Worm (Caenorhabditis elegans): ENCODE results near the gene K09E2.1.

K09E2.1 gene

ce11 chrX:8697517-8697916, 15.8 kb downstream of the K09E2.1 start, which contains the start of gene frpr-8:
frpr-8 (plus strand) TSS chrX:8697817.
- no peak for TF ChIP-seq ztf-23 (GFP tag; IDR thresholded peaks at IDR 0.05)
- TF ChIP-seq T22C8.4 (GFP tag; IDR thresholded peaks at IDR 0.05): no peak
- no peak for TF ChIP-seq tab-1 (GFP tag; IDR thresholded peaks at IDR 0.05)
- no peak for TF ChIP-seq klf-2 (GFP tag; conservative IDR thresholded peaks at IDR 0.05)
- TF ChIP-seq ref-1 (GFP tag; conservative IDR thresholded peaks at IDR 0.05): no peak
- no peak for TF ChIP-seq ztf-29 (GFP tag; IDR thresholded peaks at IDR 0.05)

- TF ChIP-seq ref-1 (GFP tag; conservative IDR thresholded peaks at IDR 0.05) (no peak), med-1 (GFP tag; optimal IDR thresholded peaks at IDR 0.05; ENCODE audit: insufficient read depth) (no peak), tab-1 (GFP tag; IDR thresholded peaks at IDR 0.05) (no peak), klf-2 (GFP tag; conservative IDR thresholded peaks at IDR 0.05) (no peak), ztf-29 (GFP tag; IDR thresholded peaks at IDR 0.05) (no peak), flt-1 (GFP tag; IDR thresholded peaks at IDR 0.05) (no peak), T22C8.4 (GFP tag; IDR thresholded peaks at IDR 0.05) (no peak), cog-1 (tag; optimal IDR thresholded peaks at IDR 0.05) (no peak), ztf-23 (GFP tag; IDR thresholded peaks at IDR 0.05) (no peak)
Measured at ce11 chrX:8703664-8704356, 22.1 kb downstream of the K09E2.1 start, which contains the start of gene jbts-14. jbts-14 (plus strand) TSS chrX:8704306.

ce11 chrX:8704830-8705229, 23.1 kb downstream of the K09E2.1 start:
- TF ChIP-seq ztf-29 (GFP tag; IDR thresholded peaks at IDR 0.05) (no peak), klf-2 (GFP tag; conservative IDR thresholded peaks at IDR 0.05) (no peak), T22C8.4 (GFP tag; IDR thresholded peaks at IDR 0.05) (no peak), tab-1 (GFP tag; IDR thresholded peaks at IDR 0.05) (no peak), ref-1 (GFP tag; conservative IDR thresholded peaks at IDR 0.05) (no peak), ztf-23 (GFP tag; IDR thresholded peaks at IDR 0.05) (no peak), flt-1 (GFP tag; IDR thresholded peaks at IDR 0.05) (no peak), cog-1 (tag; optimal IDR thresholded peaks at IDR 0.05) (no peak), med-1 (GFP tag; optimal IDR thresholded peaks at IDR 0.05; ENCODE audit: insufficient read depth) (no peak)

ce11 chrX:8708053-8708452, 26.4 kb downstream of the K09E2.1 start, which contains the start of gene F53A9.3:
F53A9.3 (plus strand) TSS chrX:8708353.
- no peak for TF ChIP-seq cog-1 (tag; optimal IDR thresholded peaks at IDR 0.05)
- TF ChIP-seq T22C8.4 (GFP tag; IDR thresholded peaks at IDR 0.05): no peak
- no peak for TF ChIP-seq ztf-23 (GFP tag; IDR thresholded peaks at IDR 0.05)
- no peak for TF ChIP-seq flt-1 (GFP tag; IDR thresholded peaks at IDR 0.05)
- no peak for TF ChIP-seq klf-2 (GFP tag; conservative IDR thresholded peaks at IDR 0.05)
- TF ChIP-seq tab-1 (GFP tag; IDR thresholded peaks at IDR 0.05): no peak
- no peak for TF ChIP-seq ref-1 (GFP tag; conservative IDR thresholded peaks at IDR 0.05)
- TF ChIP-seq med-1 (GFP tag; optimal IDR thresholded peaks at IDR 0.05; ENCODE audit: insufficient read depth): no peak
- no peak for TF ChIP-seq ztf-29 (GFP tag; IDR thresholded peaks at IDR 0.05)

ce11 chrX:8709424-8709823, 27.7 kb downstream of the K09E2.1 start, which contains the start of gene kreg-1:
kreg-1 (plus strand) TSS chrX:8709764.
- no peak for TF ChIP-seq T22C8.4 (GFP tag; IDR thresholded peaks at IDR 0.05)
- no peak for TF ChIP-seq tab-1 (GFP tag; IDR thresholded peaks at IDR 0.05)
- TF ChIP-seq cog-1 (tag; optimal IDR thresholded peaks at IDR 0.05): no peak
- TF ChIP-seq ztf-23 (GFP tag; IDR thresholded peaks at IDR 0.05): no peak
- TF ChIP-seq ref-1 (GFP tag; conservative IDR thresholded peaks at IDR 0.05): no peak

- TF ChIP-seq ztf-29 (GFP tag; IDR thresholded peaks at IDR 0.05) (no peak), ztf-23 (GFP tag; IDR thresholded peaks at IDR 0.05) (no peak), flt-1 (GFP tag; IDR thresholded peaks at IDR 0.05) (no peak), ref-1 (GFP tag; conservative IDR thresholded peaks at IDR 0.05) (no peak), klf-2 (GFP tag; conservative IDR thresholded peaks at IDR 0.05) (no peak), T22C8.4 (GFP tag; IDR thresholded peaks at IDR 0.05) (no peak), tab-1 (GFP tag; IDR thresholded peaks at IDR 0.05) (no peak), med-1 (GFP tag; optimal IDR thresholded peaks at IDR 0.05; ENCODE audit: insufficient read depth) (no peak), cog-1 (tag; optimal IDR thresholded peaks at IDR 0.05) (no peak)
Measured at ce11 chrX:8711141-8711645, 29.5 kb downstream of the K09E2.1 start, which contains the start of gene F53A9.1. F53A9.1 (plus strand) TSS chrX:8711595.

- no peak for TF ChIP-seq ztf-29 (GFP tag; IDR thresholded peaks at IDR 0.05)
- TF ChIP-seq T22C8.4 (GFP tag; IDR thresholded peaks at IDR 0.05): no peak
- TF ChIP-seq cog-1 (tag; optimal IDR thresholded peaks at IDR 0.05): no peak
- TF ChIP-seq med-1 (GFP tag; optimal IDR thresholded peaks at IDR 0.05; ENCODE audit: insufficient read depth): no peak
- no peak for TF ChIP-seq klf-2 (GFP tag; conservative IDR thresholded peaks at IDR 0.05)
- TF ChIP-seq flt-1 (GFP tag; IDR thresholded peaks at IDR 0.05): no peak
- TF ChIP-seq ztf-23 (GFP tag; IDR thresholded peaks at IDR 0.05): no peak
- no peak for TF ChIP-seq tab-1 (GFP tag; IDR thresholded peaks at IDR 0.05)
- TF ChIP-seq ref-1 (GFP tag; conservative IDR thresholded peaks at IDR 0.05): no peak
Measured at ce11 chrX:8712662-8713061, 31.0 kb downstream of the K09E2.1 start.

DNA sequence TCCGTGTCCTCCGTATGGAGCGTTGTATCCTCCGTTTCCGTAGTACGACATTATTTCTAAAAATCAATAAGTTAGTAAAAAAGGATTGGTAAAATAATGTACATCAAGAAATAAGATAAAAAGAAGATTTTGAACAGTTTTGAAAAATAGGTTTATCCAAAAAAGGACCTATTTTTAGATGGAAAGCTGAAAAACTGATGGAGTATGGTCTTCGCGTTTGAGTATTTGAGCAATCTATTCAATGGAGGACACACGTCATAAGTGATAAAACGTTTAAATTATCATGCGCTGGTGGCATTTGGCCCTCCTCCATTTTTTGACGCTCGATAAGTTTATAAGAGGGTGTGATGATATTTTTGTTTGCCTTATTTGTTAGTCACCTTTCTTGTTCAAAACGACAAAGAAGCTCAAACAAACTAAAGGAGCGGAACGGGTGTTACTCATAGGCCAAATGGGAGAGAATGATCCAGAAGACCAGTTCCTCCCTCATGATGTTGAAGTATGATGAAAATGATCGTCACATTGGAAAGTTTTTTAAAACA, 32.1 kb downstream of the K09E2.1 start, which contains the start of gene F53A9.6:
Gene F53A9.6, minus strand, starts transcription at position 51 of the 542 bp plus-strand sequence.
- TF ChIP-seq ztf-29 (GFP tag; IDR thresholded peaks at IDR 0.05) (no peak), ref-1 (GFP tag; conservative IDR thresholded peaks at IDR 0.05) (no peak), klf-2 (GFP tag; conservative IDR thresholded peaks at IDR 0.05) (no peak), ztf-23 (GFP tag; IDR thresholded peaks at IDR 0.05) (no peak)

DNA sequence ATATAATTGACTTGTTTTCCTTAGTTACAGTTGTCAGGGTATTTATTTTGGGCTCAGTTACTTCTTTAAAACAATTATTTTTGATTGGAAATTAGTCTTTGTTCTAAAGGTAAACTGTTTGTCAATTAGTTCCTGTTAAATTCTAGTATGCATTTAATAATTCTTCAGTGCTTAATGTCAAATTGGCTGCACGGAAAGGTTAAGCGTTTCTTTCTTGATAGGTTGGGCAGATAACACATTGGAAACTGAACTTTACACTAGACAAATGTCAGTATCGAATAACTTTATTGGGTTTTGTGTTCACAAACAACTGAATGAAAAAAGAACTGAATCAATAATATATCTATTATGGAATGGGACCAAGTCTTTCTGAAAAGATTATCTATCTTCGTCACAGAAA, 33.1 kb downstream of the K09E2.1 start:
- TF ChIP-seq cog-1 (tag; optimal IDR thresholded peaks at IDR 0.05) (no peak), ref-1 (GFP tag; conservative IDR thresholded peaks at IDR 0.05) (no peak), med-1 (GFP tag; optimal IDR thresholded peaks at IDR 0.05; ENCODE audit: insufficient read depth) (no peak), ztf-23 (GFP tag; IDR thresholded peaks at IDR 0.05) (no peak), tab-1 (GFP tag; IDR thresholded peaks at IDR 0.05) (no peak), ztf-29 (GFP tag; IDR thresholded peaks at IDR 0.05) (no peak), klf-2 (GFP tag; conservative IDR thresholded peaks at IDR 0.05) (no peak), flt-1 (GFP tag; IDR thresholded peaks at IDR 0.05) (no peak), T22C8.4 (GFP tag; IDR thresholded peaks at IDR 0.05) (no peak)

Measured in whole organism, midembryonic.